Fruit fly (Drosophila melanogaster) whole organism, prepupa: Measurements from ENCODE around the gene CG12661.
A peak's percentile ranks its signal among the peaks of the same experiment; 100 is the strongest.

ENCODE experiments used
- CG10631 ChIP-seq: fragments of 200-800 bp; sonication (Bioruptor generic); optimal IDR thresholded peaks from 2 replicates; lab custom pipeline; 2016; ENCODE audit warnings: missing biosample characterization, missing genetic modification characterization
- CG6276 ChIP-seq: fragments of 200-800 bp; sonication (Bioruptor generic); optimal IDR thresholded peaks from 2 replicates; lab custom pipeline; 2017; ENCODE audit warnings: missing biosample characterization, mild to moderate bottlenecking, missing genetic modification characterization
- CG8119 ChIP-seq: fragments of 200-800 bp; sonication (Bioruptor generic); IDR thresholded peaks from 3 replicates; pipeline ENCODE4 v1.3.6; 2022; ENCODE audit warnings: missing biosample characterization, missing genetic modification characterization
- Hr38 ChIP-seq: sonication (Bioruptor generic); optimal IDR thresholded peaks from 2 replicates; lab custom pipeline; 2016; ENCODE audit warnings: missing biosample characterization, missing genetic modification characterization
- Hr39 ChIP-seq: fragments of 200-800 bp; sonication (Bioruptor generic); optimal IDR thresholded peaks from 2 replicates; lab custom pipeline; 2016; ENCODE audit warnings: missing biosample characterization, missing genetic modification characterization
- achi ChIP-seq: fragments of 200-800 bp; sonication (Bioruptor generic); optimal IDR thresholded peaks from 3 replicates; lab custom pipeline; 2016; ENCODE audit warnings: missing biosample characterization, missing genetic modification characterization
- fd59A ChIP-seq: fragments of 200-800 bp; sonication (Bioruptor generic); optimal IDR thresholded peaks from 2 replicates; lab custom pipeline; 2017; ENCODE audit warnings: missing biosample characterization, mild to moderate bottlenecking, missing genetic modification characterization, missing genetic modification reagents
- spab ChIP-seq: fragments of 200-800 bp; sonication (Bioruptor generic); optimal IDR thresholded peaks from 2 replicates; lab custom pipeline; 2017; ENCODE audit warnings: missing biosample characterization, mild to moderate bottlenecking, missing genetic modification characterization, missing genetic modification reagents
- svp ChIP-seq: fragments of 200-800 bp; sonication (Bioruptor generic); peaks from one replicate; lab custom pipeline; 2016; ENCODE audit warnings: missing biosample characterization, missing genetic modification characterization
- vri ChIP-seq: fragments of 200-800 bp; sonication (Bioruptor generic); optimal IDR thresholded peaks from 3 replicates; lab custom pipeline; 2016; ENCODE audit warnings: missing biosample characterization, mild to moderate bottlenecking, missing genetic modification characterization

DNA sequence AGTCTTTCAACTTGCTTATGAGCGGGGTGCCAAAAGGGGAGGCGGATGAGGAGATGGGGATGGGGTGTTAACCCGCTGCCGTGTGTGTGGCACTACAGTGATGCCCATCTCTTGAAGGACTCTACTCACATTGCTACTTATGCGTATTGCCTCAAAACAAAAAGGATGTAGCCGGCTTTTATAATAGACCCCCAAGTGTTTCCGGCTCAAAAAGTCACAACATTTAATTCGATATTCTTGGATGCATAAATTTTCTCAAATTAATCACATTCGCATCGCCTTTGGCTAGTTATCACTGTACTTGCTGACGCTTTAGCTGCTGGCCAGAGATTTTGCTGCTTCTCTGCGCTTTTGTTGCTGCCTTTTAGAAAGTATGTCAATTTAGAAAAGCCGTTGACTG, 32.5 kb downstream of the CG12661 start:
- TF ChIP-seq spab (GFP tag; lab: Kevin White, UChicago) (peak; percentile 16), Hr39 (GFP tag; lab: Kevin White, UChicago) (peak; percentile 58), fd59A (GFP tag; lab: Kevin White, UChicago) (peak; percentile 11), Hr38 (GFP tag; lab: Kevin White, UChicago) (no peak), achi (GFP tag; lab: Kevin White, UChicago) (peak; percentile 18), vri (no peak), CG6276 (GFP tag; lab: Kevin White, UChicago) (peak; percentile 77), CG8119 (peak; percentile 81), CG10631 (GFP tag; lab: Kevin White, UChicago) (peak; percentile 45), svp (GFP tag; lab: Kevin White, UChicago) (peak; percentile 75)
